Worm (Caenorhabditis elegans) whole organism, midembryonic: ENCODE measurements around the gene Y41D4A.3.

Experiments used
- T22C8.4 ChIP-seq: fragments of 200-800 bp; sonication (Bioruptor generic); IDR thresholded peaks from 2 replicates; pipeline ENCODE4 v1.3.6; 2022; ENCODE audit warnings: missing genetic modification characterization, missing compliant biosample characterization
- cog-1 ChIP-seq: sonication (generic microtip); optimal IDR thresholded peaks from 2 replicates; lab custom pipeline; 2016; ENCODE audit warnings: missing genetic modification characterization, missing compliant biosample characterization
- flt-1 ChIP-seq: fragments of 200-800 bp; sonication (Bioruptor generic); IDR thresholded peaks from 2 replicates; pipeline ENCODE4 v1.3.6; 2022; ENCODE audit warnings: missing genetic modification characterization, missing compliant biosample characterization
- klf-2 ChIP-seq: fragments of 200-800 bp; sonication (Bioruptor generic); conservative IDR thresholded peaks from 2 replicates; pipeline ENCODE4 v1.3.6; 2022; ENCODE audit warnings: missing genetic modification reagents, missing genetic modification characterization, missing compliant biosample characterization
- med-1 ChIP-seq: sonication (generic microtip); optimal IDR thresholded peaks from 2 replicates; lab custom pipeline; 2017; ENCODE audit warnings: missing genetic modification characterization, mild to moderate bottlenecking, missing compliant biosample characterization, antibody characterized with exemption, missing genetic modification reagents; ENCODE audit not compliant: insufficient read depth
- ref-1 ChIP-seq: fragments of 200-800 bp; sonication (Bioruptor generic); conservative IDR thresholded peaks from 2 replicates; pipeline ENCODE4 v1.3.6; 2022; ENCODE audit warnings: missing genetic modification reagents, missing genetic modification characterization, missing compliant biosample characterization
- tab-1 ChIP-seq: fragments of 200-800 bp; sonication (Bioruptor generic); IDR thresholded peaks from 2 replicates; pipeline ENCODE4 v1.3.6; 2022; ENCODE audit warnings: missing genetic modification characterization, missing compliant biosample characterization
- ztf-23 ChIP-seq: fragments of 200-800 bp; sonication (Bioruptor generic); IDR thresholded peaks from 2 replicates; pipeline ENCODE4 v1.3.6; 2022; ENCODE audit warnings: missing genetic modification reagents, missing genetic modification characterization, missing compliant biosample characterization
- ztf-29 ChIP-seq: fragments of 200-800 bp; sonication (Bioruptor generic); IDR thresholded peaks from 2 replicates; pipeline ENCODE4 v1.3.6; 2022; ENCODE audit warnings: missing genetic modification reagents, missing genetic modification characterization, missing compliant biosample characterization

Gene Y41D4A.3

ce11 chrIV:1720474-1720873, 33.1 kb upstream of the Y41D4A.3 start, which contains the start of gene epic-2:
epic-2 (plus strand) TSS chrIV:1720790.
- no peak for TF ChIP-seq cog-1 (tag; lab: Kevin White, UChicago)
- no peak for TF ChIP-seq flt-1 (GFP tag; lab: Robert Waterston, UW)
- TF ChIP-seq med-1 (GFP tag; lab: Kevin White, UChicago): no peak
- no peak for TF ChIP-seq ztf-29 (GFP tag; lab: Robert Waterston, UW)
- no peak for TF ChIP-seq tab-1 (GFP tag; lab: Robert Waterston, UW)
- no peak for TF ChIP-seq ref-1 (GFP tag; lab: Robert Waterston, UW)
- no peak for TF ChIP-seq ztf-23 (GFP tag; lab: Robert Waterston, UW)
- TF ChIP-seq T22C8.4: no peak
- no peak for TF ChIP-seq klf-2 (GFP tag; lab: Robert Waterston, UW)

- TF ChIP-seq ztf-29 (GFP tag; lab: Robert Waterston, UW) (no peak), ref-1 (GFP tag; lab: Robert Waterston, UW) (no peak), T22C8.4 (no peak), flt-1 (GFP tag; lab: Robert Waterston, UW) (no peak), cog-1 (tag; lab: Kevin White, UChicago) (no peak), med-1 (GFP tag; lab: Kevin White, UChicago) (no peak), ztf-23 (GFP tag; lab: Robert Waterston, UW) (no peak), tab-1 (GFP tag; lab: Robert Waterston, UW) (no peak), klf-2 (GFP tag; lab: Robert Waterston, UW) (no peak; the same call in 1 of the 2 replicates)
Observed at ce11 chrIV:1721610-1722009, 32.0 kb upstream of the Y41D4A.3 start.

ce11 chrIV:1722463-1722862, 31.1 kb upstream of the Y41D4A.3 start:
- TF ChIP-seq klf-2 (GFP tag; lab: Robert Waterston, UW) (peak; percentile 54; the same call in 1 of the 2 replicates), ztf-23 (GFP tag; lab: Robert Waterston, UW) (0 out of 2 replicates have a peak, but pooled peaks have one; percentile 32)

ce11 chrIV:1722953-1723352, 30.6 kb upstream of the Y41D4A.3 start:
- TF ChIP-seq cog-1 (tag; lab: Kevin White, UChicago) (no peak), T22C8.4 (no peak), ref-1 (GFP tag; lab: Robert Waterston, UW) (no peak), flt-1 (GFP tag; lab: Robert Waterston, UW) (no peak), ztf-29 (GFP tag; lab: Robert Waterston, UW) (no peak)

ce11 chrIV:1724283-1724682, 29.3 kb upstream of the Y41D4A.3 start, which contains the start of gene epic-3:
epic-3 (minus strand) TSS chrIV:1724383.
- TF ChIP-seq tab-1 (GFP tag; lab: Robert Waterston, UW) (no peak), T22C8.4 (no peak), cog-1 (tag; lab: Kevin White, UChicago) (no peak), flt-1 (GFP tag; lab: Robert Waterston, UW) (no peak), klf-2 (GFP tag; lab: Robert Waterston, UW) (no peak), med-1 (GFP tag; lab: Kevin White, UChicago) (no peak), ref-1 (GFP tag; lab: Robert Waterston, UW) (no peak), ztf-29 (GFP tag; lab: Robert Waterston, UW) (no peak), ztf-23 (GFP tag; lab: Robert Waterston, UW) (no peak)

ce11 chrIV:1725888-1726287, 27.7 kb upstream of the Y41D4A.3 start, which contains the start of gene K08D12.8:
K08D12.8 (plus strand) TSS chrIV:1726188.
- TF ChIP-seq ztf-29 (GFP tag; lab: Robert Waterston, UW) (no peak), klf-2 (GFP tag; lab: Robert Waterston, UW) (no peak), med-1 (GFP tag; lab: Kevin White, UChicago) (no peak), T22C8.4 (no peak), ztf-23 (GFP tag; lab: Robert Waterston, UW) (no peak), flt-1 (GFP tag; lab: Robert Waterston, UW) (no peak), tab-1 (GFP tag; lab: Robert Waterston, UW) (no peak), ref-1 (GFP tag; lab: Robert Waterston, UW) (no peak)

ce11 chrIV:1727538-1728072, 26.0 kb upstream of the Y41D4A.3 start:
- TF ChIP-seq ztf-23 (GFP tag; lab: Robert Waterston, UW): no peak
- peak; percentile 92 for TF ChIP-seq T22C8.4

ce11 chrIV:1738324-1738730, 15.3 kb upstream of the Y41D4A.3 start:
- TF ChIP-seq ztf-29 (GFP tag; lab: Robert Waterston, UW) (no peak), flt-1 (GFP tag; lab: Robert Waterston, UW) (no peak), T22C8.4 (no peak), med-1 (GFP tag; lab: Kevin White, UChicago) (no peak), klf-2 (GFP tag; lab: Robert Waterston, UW) (no peak), ref-1 (GFP tag; lab: Robert Waterston, UW) (no peak), cog-1 (tag; lab: Kevin White, UChicago) (no peak), tab-1 (GFP tag; lab: Robert Waterston, UW) (no peak), ztf-23 (GFP tag; lab: Robert Waterston, UW) (no peak)

ce11 chrIV:1738892-1739291, 14.7 kb upstream of the Y41D4A.3 start:
- no peak for TF ChIP-seq ztf-23 (GFP tag; lab: Robert Waterston, UW)
- TF ChIP-seq ref-1 (GFP tag; lab: Robert Waterston, UW): no peak
- no peak for TF ChIP-seq med-1 (GFP tag; lab: Kevin White, UChicago)
- no peak for TF ChIP-seq T22C8.4
